Worm (Caenorhabditis elegans) whole organism, mixed stage, embryonic: ENCODE measurements around the gene VY10G11R.1.

Source experiments
- elt-1 ChIP-seq: sonication (generic microtip); optimal IDR thresholded peaks from 2 replicates; lab custom pipeline; 2017; ENCODE audit warnings: missing genetic modification characterization, mild to moderate bottlenecking, missing compliant biosample characterization, antibody characterized with exemption, moderate library complexity, borderline replicate concordance; ENCODE audit not compliant: insufficient read depth
- elt-3 ChIP-seq: fragments of 150-350 bp; optimal IDR thresholded peaks from 2 replicates; lab custom pipeline; 2014; ENCODE audit warnings: missing biosample characterization, missing genetic modification characterization
- lsy-2 ChIP-seq: fragments of 150-350 bp; optimal IDR thresholded peaks from 2 replicates; lab custom pipeline; 2014; ENCODE audit warnings: missing biosample characterization, missing genetic modification characterization
- mep-1 ChIP-seq: fragments of 150-350 bp; optimal IDR thresholded peaks from 2 replicates; lab custom pipeline; 2017; ENCODE audit warnings: missing biosample characterization, missing genetic modification reagents, missing genetic modification characterization, inconsistent platforms
- nhr-12 ChIP-seq: fragments of 150-350 bp; optimal IDR thresholded peaks from 2 replicates; lab custom pipeline; 2014; ENCODE audit warnings: missing biosample characterization, missing genetic modification characterization
- nhr-28 ChIP-seq: fragments of 150-350 bp; optimal IDR thresholded peaks from 2 replicates; lab custom pipeline; 2014; ENCODE audit warnings: missing biosample characterization, missing genetic modification characterization
- nhr-76 ChIP-seq: sonication (generic microtip); optimal IDR thresholded peaks from 2 replicates; lab custom pipeline; 2017; ENCODE audit warnings: missing biosample characterization, missing genetic modification characterization
- pha-4 ChIP-seq: fragments of 150-350 bp; optimal IDR thresholded peaks from 2 replicates; lab custom pipeline; 2018; ENCODE audit warnings: missing biosample characterization, missing genetic modification reagents, missing genetic modification characterization
- sem-2 ChIP-seq: fragments of 200-800 bp; sonication (Bioruptor generic); optimal IDR thresholded peaks from 2 replicates; lab custom pipeline; 2018; ENCODE audit warnings: mild to moderate bottlenecking, missing genetic modification characterization, missing compliant biosample characterization
- unc-62 ChIP-seq: fragments of 150-350 bp; optimal IDR thresholded peaks from 2 replicates; lab custom pipeline; 2014; ENCODE audit warnings: missing biosample characterization, missing genetic modification reagents, missing genetic modification characterization
- ztf-11 ChIP-seq: fragments of 150-350 bp; optimal IDR thresholded peaks from 2 replicates; lab custom pipeline; 2014; ENCODE audit warnings: missing biosample characterization, missing genetic modification characterization

DNA sequence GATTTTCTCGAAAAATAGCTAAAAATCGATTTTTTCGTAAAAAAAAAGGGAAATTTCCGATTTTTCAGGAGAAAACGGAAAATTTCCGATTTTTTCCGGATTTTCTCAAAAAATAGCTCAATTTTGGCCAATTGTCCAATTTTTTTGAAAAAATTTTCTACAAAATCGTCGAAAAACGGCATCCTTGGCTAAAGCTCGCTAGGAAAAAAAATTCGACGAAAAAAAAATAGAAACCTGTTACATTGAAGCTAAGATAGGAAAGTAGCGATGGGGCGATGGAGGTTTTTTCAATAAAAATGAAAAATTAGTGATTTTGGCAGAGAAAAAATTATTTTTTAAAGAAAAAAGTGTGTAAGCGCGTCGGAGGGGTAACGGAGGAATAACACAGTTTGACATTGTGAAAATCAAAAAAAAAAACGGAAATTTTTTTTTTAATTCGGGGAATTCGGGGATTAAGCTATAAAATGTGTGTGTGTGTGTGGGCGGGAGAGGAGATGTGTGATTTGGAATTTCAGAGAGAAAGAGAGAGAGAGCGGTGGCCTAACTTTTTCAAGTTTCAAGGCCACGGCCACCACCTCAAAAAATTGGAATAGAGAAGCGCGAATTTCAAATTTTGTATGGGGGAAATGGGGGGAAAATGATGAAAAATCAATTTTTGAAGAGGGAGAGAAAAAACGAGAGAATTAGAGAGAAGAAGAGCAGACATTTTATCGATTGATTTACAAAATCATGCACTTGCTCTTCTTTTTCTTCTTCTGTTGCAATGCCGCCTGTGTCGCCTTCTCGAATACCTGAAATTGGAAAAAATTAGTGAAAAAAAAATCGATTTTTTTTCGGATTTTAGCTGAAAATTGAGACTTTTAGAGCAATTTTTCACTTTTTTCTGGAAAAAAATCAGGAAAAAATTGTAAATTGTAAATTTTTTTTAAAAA lies 12.8 kb upstream of the VY10G11R.1 start:
- TF ChIP-seq ztf-11 (no peak), unc-62 (GFP tag; lab: Kevin White, UChicago) (no peak), nhr-12 (tag; lab: Kevin White, UChicago) (no peak), lsy-2 (no peak), mep-1 (tag; lab: Kevin White, UChicago) (no peak), nhr-28 (tag; lab: Kevin White, UChicago) (no peak), elt-1 (tag; lab: Kevin White, UChicago) (no peak), pha-4 (tag; lab: Kevin White, UChicago) (no peak), nhr-76 (tag; lab: Kevin White, UChicago) (no peak), sem-2 (GFP tag; lab: Kevin White, UChicago) (no peak), elt-3 (no peak)
